Worm (Caenorhabditis elegans): ENCODE measurements around the gene nuo-4.

ce11 chrIII:7166664-7167567 is 8.3 kb upstream of the nuo-4 start:
- no peak for TF ChIP-seq C17E4.6 (GFP tag; IDR thresholded peaks at IDR 0.05)
- TF ChIP-seq ama-1 (optimal IDR thresholded peaks at IDR 0.05): no peak
- TF ChIP-seq ama-1 (GFP tag; optimal IDR thresholded peaks at IDR 0.05): no peak
- TF ChIP-seq dox-1 (GFP tag; IDR thresholded peaks at IDR 0.05): no peak
- no peak for TF ChIP-seq dpff-1 (tag; optimal IDR thresholded peaks at IDR 0.05)
- TF ChIP-seq B0261.1 (tag; optimal IDR thresholded peaks at IDR 0.05): no peak

Data from whole organism, young adult.